Fruit fly (Drosophila melanogaster) whole organism, prepupa: ENCODE results near the gene Papst2.

ENCODE experiments used
- CG11294 ChIP-seq: fragments of 200-800 bp; sonication (Bioruptor generic); IDR thresholded peaks from 2 replicates; pipeline ENCODE4 v1.3.6; 2022; ENCODE audit warnings: missing biosample characterization, missing genetic modification characterization
- CG11902 ChIP-seq: fragments of 200-800 bp; sonication (Bioruptor generic); optimal IDR thresholded peaks from 3 replicates; lab custom pipeline; 2016; ENCODE audit warnings: missing biosample characterization, missing genetic modification characterization
- CG16779 ChIP-seq: fragments of 200-800 bp; sonication (Bioruptor generic); optimal IDR thresholded peaks from 3 replicates; lab custom pipeline; 2017; ENCODE audit warnings: missing biosample characterization, mild to moderate bottlenecking, missing genetic modification characterization
- CG3032 ChIP-seq: fragments of 200-800 bp; optimal IDR thresholded peaks from 2 replicates; lab custom pipeline; 2019; ENCODE audit warnings: missing biosample characterization, mild to moderate bottlenecking, missing genetic modification characterization, moderate library complexity
- CG31627 ChIP-seq: fragments of 200-800 bp; sonication (Bioruptor generic); optimal IDR thresholded peaks from 3 replicates; lab custom pipeline; 2016; ENCODE audit warnings: missing biosample characterization, missing genetic modification characterization
- CG32006 ChIP-seq: fragments of 200-800 bp; sonication (Bioruptor generic); optimal IDR thresholded peaks from 3 replicates; lab custom pipeline; 2017; ENCODE audit warnings: missing biosample characterization, mild to moderate bottlenecking, missing genetic modification characterization
- CG34406 ChIP-seq: fragments of 200-800 bp; sonication (Bioruptor generic); optimal IDR thresholded peaks from 3 replicates; lab custom pipeline; 2016; ENCODE audit warnings: missing biosample characterization, missing genetic modification characterization
- CG4318 ChIP-seq: fragments of 200-800 bp; sonication (Bioruptor generic); optimal IDR thresholded peaks from 3 replicates; lab custom pipeline; 2017; ENCODE audit warnings: missing biosample characterization, mild to moderate bottlenecking, missing genetic modification characterization
- CG6276 ChIP-seq: fragments of 200-800 bp; sonication (Bioruptor generic); optimal IDR thresholded peaks from 2 replicates; lab custom pipeline; 2017; ENCODE audit warnings: missing biosample characterization, mild to moderate bottlenecking, missing genetic modification characterization
- CG6792 ChIP-seq: fragments of 200-800 bp; sonication (Bioruptor generic); optimal IDR thresholded peaks from 3 replicates; lab custom pipeline; 2016; ENCODE audit warnings: missing biosample characterization, missing genetic modification characterization
- CG6808 ChIP-seq: fragments of 200-800 bp; sonication (Bioruptor generic); optimal IDR thresholded peaks from 3 replicates; lab custom pipeline; 2017; ENCODE audit warnings: missing biosample characterization, missing genetic modification characterization, mild to moderate bottlenecking, moderate library complexity, missing genetic modification reagents
- CG7368 ChIP-seq: fragments of 200-800 bp; sonication (Bioruptor generic); optimal IDR thresholded peaks from 3 replicates; lab custom pipeline; 2016; ENCODE audit warnings: missing biosample characterization, missing genetic modification characterization
- CG9139 ChIP-seq: fragments of 200-800 bp; sonication (Bioruptor generic); optimal IDR thresholded peaks from 3 replicates; lab custom pipeline; 2017; ENCODE audit warnings: missing biosample characterization, mild to moderate bottlenecking, missing genetic modification characterization
- Eip75B ChIP-seq: fragments of 200-800 bp; sonication (Bioruptor generic); optimal IDR thresholded peaks from 3 replicates; lab custom pipeline; 2016; ENCODE audit warnings: missing biosample characterization, missing genetic modification characterization
- Eip78C ChIP-seq: fragments of 200-800 bp; sonication (Bioruptor generic); peaks from one replicate; lab custom pipeline; 2016; ENCODE audit warnings: missing biosample characterization, missing genetic modification characterization
- Eip93F ChIP-seq: fragments of 200-800 bp; sonication (Bioruptor generic); optimal IDR thresholded peaks from 2 replicates; lab custom pipeline; 2016; ENCODE audit warnings: missing biosample characterization, mild to moderate bottlenecking, missing genetic modification characterization
- Ets21C ChIP-seq: fragments of 200-800 bp; sonication (Bioruptor generic); optimal IDR thresholded peaks from 3 replicates; lab custom pipeline; 2016; ENCODE audit warnings: missing biosample characterization, missing genetic modification characterization
- Ets96B ChIP-seq: fragments of 200-800 bp; optimal IDR thresholded peaks from 2 replicates; lab custom pipeline; 2019; ENCODE audit warnings: missing biosample characterization, mild to moderate bottlenecking, missing genetic modification characterization, moderate library complexity
- Gug ChIP-seq: fragments of 200-800 bp; sonication (Bioruptor generic); IDR thresholded peaks from 2 replicates; pipeline ENCODE4 v1.3.6; 2022; ENCODE audit warnings: missing biosample characterization, missing genetic modification characterization
- Hr4 ChIP-seq: fragments of 200-800 bp; sonication (Bioruptor generic); optimal IDR thresholded peaks from 3 replicates; lab custom pipeline; 2016; ENCODE audit warnings: missing biosample characterization, missing genetic modification characterization
- Met ChIP-seq: fragments of 200-800 bp; sonication (Bioruptor generic); optimal IDR thresholded peaks from 3 replicates; lab custom pipeline; 2016; ENCODE audit warnings: missing biosample characterization, missing genetic modification characterization
- OdsH ChIP-seq: fragments of 200-800 bp; sonication (Bioruptor generic); optimal IDR thresholded peaks from 3 replicates; lab custom pipeline; 2016; ENCODE audit warnings: missing biosample characterization, missing genetic modification characterization
- Sox102F ChIP-seq: fragments of 200-800 bp; sonication (Bioruptor generic); optimal IDR thresholded peaks from 2 replicates; lab custom pipeline; 2016; ENCODE audit warnings: missing biosample characterization, mild to moderate bottlenecking, missing genetic modification characterization
- Sox14 ChIP-seq: fragments of 200-800 bp; sonication (Bioruptor generic); optimal IDR thresholded peaks from 3 replicates; lab custom pipeline; 2016; ENCODE audit warnings: missing biosample characterization, missing genetic modification characterization
- Sox15 ChIP-seq: fragments of 200-800 bp; sonication (Bioruptor generic); optimal IDR thresholded peaks from 3 replicates; lab custom pipeline; 2016; ENCODE audit warnings: missing biosample characterization, missing genetic modification characterization
- achi ChIP-seq: fragments of 200-800 bp; sonication (Bioruptor generic); optimal IDR thresholded peaks from 3 replicates; lab custom pipeline; 2016; ENCODE audit warnings: missing biosample characterization, missing genetic modification characterization
- acj6 ChIP-seq: fragments of 200-800 bp; sonication (Bioruptor generic); optimal IDR thresholded peaks from 3 replicates; lab custom pipeline; 2016; ENCODE audit warnings: missing biosample characterization, missing genetic modification characterization
- dac ChIP-seq: fragments of 200-800 bp; sonication (Bioruptor generic); optimal IDR thresholded peaks from 2 replicates; lab custom pipeline; 2017; ENCODE audit warnings: missing biosample characterization, mild to moderate bottlenecking, missing genetic modification characterization
- dsx ChIP-seq: fragments of 200-800 bp; optimal IDR thresholded peaks from 3 replicates; lab custom pipeline; 2019; ENCODE audit warnings: missing biosample characterization, mild to moderate bottlenecking, missing genetic modification characterization, moderate library complexity; ENCODE audit not compliant: poor library complexity, severe bottlenecking
- eg ChIP-seq: fragments of 200-800 bp; sonication (Bioruptor generic); IDR thresholded peaks from 3 replicates; pipeline ENCODE4 v1.3.6; 2022; ENCODE audit warnings: missing biosample characterization, missing genetic modification characterization
- esn ChIP-seq: fragments of 200-800 bp; sonication (Bioruptor generic); optimal IDR thresholded peaks from 2 replicates; lab custom pipeline; 2016; ENCODE audit warnings: missing biosample characterization, mild to moderate bottlenecking, missing genetic modification characterization, moderate library complexity
- fd59A ChIP-seq: fragments of 200-800 bp; sonication (Bioruptor generic); optimal IDR thresholded peaks from 2 replicates; lab custom pipeline; 2017; ENCODE audit warnings: missing biosample characterization, mild to moderate bottlenecking, missing genetic modification characterization, missing genetic modification reagents
- fd85E ChIP-seq: fragments of 200-800 bp; sonication (Bioruptor generic); optimal IDR thresholded peaks from 3 replicates; lab custom pipeline; 2016; ENCODE audit warnings: missing biosample characterization, missing genetic modification characterization
- fkh ChIP-seq: fragments of 200-800 bp; sonication (Bioruptor generic); optimal IDR thresholded peaks from 3 replicates; lab custom pipeline; 2017; ENCODE audit warnings: missing biosample characterization, mild to moderate bottlenecking, missing genetic modification characterization, moderate library complexity
- net ChIP-seq: fragments of 200-800 bp; sonication (Bioruptor generic); optimal IDR thresholded peaks from 3 replicates; lab custom pipeline; 2016; ENCODE audit warnings: missing biosample characterization, missing genetic modification characterization
- pdm3 ChIP-seq: fragments of 200-800 bp; sonication (Bioruptor generic); optimal IDR thresholded peaks from 3 replicates; lab custom pipeline; 2016; ENCODE audit warnings: missing biosample characterization, missing genetic modification characterization
- salr ChIP-seq, 2 experiments: fragments of 200-800 bp; sonication (Bioruptor generic); optimal IDR thresholded peaks; 3 replicates each; lab custom pipeline; 2016 to 2018; ENCODE audit warnings: missing biosample characterization in 2 of 2, missing genetic modification characterization in 2 of 2, mild to moderate bottlenecking in 1 of 2
- spab ChIP-seq: fragments of 200-800 bp; sonication (Bioruptor generic); optimal IDR thresholded peaks from 2 replicates; lab custom pipeline; 2017; ENCODE audit warnings: missing biosample characterization, mild to moderate bottlenecking, missing genetic modification characterization, missing genetic modification reagents
- ss ChIP-seq, 2 experiments: fragments of 200-800 bp; sonication (Bioruptor generic); optimal IDR thresholded peaks; 2 replicates in 1 of 2; 3 replicates in 1 of 2; lab custom pipeline; 2017 to 2018; ENCODE audit warnings: mild to moderate bottlenecking in 2 of 2, missing biosample characterization in 2 of 2, missing genetic modification characterization in 2 of 2, moderate library complexity in 1 of 2
- svp ChIP-seq: fragments of 200-800 bp; sonication (Bioruptor generic); peaks from one replicate; lab custom pipeline; 2016; ENCODE audit warnings: missing biosample characterization, missing genetic modification characterization
- topi ChIP-seq: fragments of 200-800 bp; sonication (Bioruptor generic); optimal IDR thresholded peaks from 3 replicates; lab custom pipeline; 2016; ENCODE audit warnings: missing biosample characterization, missing genetic modification characterization
- vri ChIP-seq: fragments of 200-800 bp; sonication (Bioruptor generic); optimal IDR thresholded peaks from 3 replicates; lab custom pipeline; 2016; ENCODE audit warnings: missing biosample characterization, mild to moderate bottlenecking, missing genetic modification characterization

The Papst2 gene

DNA sequence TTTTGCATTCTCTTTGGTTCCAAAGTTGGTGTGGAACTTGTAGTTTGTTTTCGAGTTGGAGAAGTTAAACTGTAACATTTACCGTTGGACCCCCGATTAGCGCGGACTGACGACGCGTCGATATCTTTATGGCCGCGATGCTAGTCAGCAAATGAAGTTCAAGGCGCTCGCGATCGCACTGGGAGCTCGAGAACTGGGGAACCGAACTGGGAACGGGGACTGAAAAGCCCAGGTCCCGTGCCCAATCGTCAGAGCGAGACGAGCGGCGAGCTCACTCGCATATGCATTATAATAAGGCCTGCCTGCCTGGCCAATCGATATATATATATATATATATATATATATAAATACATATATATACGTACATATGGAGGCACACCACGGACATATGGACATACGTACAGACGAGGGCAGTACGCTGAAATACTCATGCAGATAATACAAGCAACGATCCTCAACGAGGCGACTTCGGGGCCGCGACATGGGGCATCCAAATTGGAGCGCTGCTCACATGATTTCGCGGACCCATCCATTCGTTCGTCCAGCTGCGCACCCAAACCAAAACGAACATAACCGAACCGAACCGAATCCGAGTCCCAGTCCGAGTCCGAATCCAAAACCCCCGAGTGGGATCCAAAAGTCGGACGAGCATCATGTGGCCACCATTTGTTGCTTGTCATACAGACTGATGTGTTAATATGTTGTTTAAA is 40.3 kb upstream of the Papst2 start (continued):
- TF ChIP-seq CG3032 (tag; lab: Kevin White, UChicago) (no peak), CG7368 (GFP tag; lab: Kevin White, UChicago) (no peak), Sox102F (no peak), net (no peak), Eip78C (GFP tag; lab: Kevin White, UChicago) (no peak)

DNA sequence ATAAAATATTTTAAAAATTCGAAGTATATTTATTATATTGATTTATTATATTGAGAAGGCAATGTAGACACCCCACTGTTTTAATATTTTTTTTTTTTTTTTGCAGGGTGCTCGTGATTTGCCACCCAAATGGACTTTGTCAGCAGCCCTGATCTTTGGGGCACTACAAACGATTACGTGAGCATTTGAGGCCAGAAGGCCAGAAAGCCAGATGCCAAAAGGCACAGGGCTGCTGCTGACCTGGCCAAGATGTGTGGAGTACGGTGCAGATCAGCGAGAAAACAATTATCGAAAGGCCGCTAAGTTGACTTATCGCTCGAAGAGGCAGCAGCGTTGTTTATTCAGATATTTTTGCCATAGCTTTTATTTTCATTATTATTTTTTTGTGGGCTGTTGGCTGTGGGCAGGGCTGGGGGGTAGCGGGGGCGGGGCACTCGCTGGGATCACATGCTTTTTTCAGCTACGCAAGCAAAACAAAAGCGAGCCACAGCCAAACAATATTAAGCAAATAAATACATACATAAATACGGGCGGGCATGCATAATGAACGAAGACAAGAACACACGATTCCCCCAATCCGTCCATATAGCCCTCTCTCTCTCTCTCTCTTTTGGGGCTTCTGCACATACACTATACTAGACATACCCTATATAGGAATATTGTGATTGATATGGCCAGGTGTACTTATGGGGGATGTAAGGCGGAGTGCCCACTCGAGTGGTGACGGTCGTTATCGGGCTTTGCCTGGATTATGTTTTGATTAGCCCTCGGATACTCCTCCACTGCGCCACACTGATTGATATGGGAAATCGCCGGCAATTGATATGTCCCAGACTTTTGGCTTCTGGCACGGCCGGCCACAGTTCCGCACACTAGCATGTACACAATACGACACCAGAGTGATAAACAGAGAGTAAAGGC is 39.1 kb upstream of the Papst2 start:
- peak; percentile 96 for TF ChIP-seq fkh (GFP tag; lab: Kevin White, UChicago)
- TF ChIP-seq CG4318 (GFP tag; lab: Kevin White, UChicago) = no peak
- no peak for TF ChIP-seq Eip75B (GFP tag; lab: Kevin White, UChicago)
- peak; percentile 69 for TF ChIP-seq svp (GFP tag; lab: Kevin White, UChicago)
- TF ChIP-seq vri (GFP tag; lab: Kevin White, UChicago) = peak; percentile 47

DNA sequence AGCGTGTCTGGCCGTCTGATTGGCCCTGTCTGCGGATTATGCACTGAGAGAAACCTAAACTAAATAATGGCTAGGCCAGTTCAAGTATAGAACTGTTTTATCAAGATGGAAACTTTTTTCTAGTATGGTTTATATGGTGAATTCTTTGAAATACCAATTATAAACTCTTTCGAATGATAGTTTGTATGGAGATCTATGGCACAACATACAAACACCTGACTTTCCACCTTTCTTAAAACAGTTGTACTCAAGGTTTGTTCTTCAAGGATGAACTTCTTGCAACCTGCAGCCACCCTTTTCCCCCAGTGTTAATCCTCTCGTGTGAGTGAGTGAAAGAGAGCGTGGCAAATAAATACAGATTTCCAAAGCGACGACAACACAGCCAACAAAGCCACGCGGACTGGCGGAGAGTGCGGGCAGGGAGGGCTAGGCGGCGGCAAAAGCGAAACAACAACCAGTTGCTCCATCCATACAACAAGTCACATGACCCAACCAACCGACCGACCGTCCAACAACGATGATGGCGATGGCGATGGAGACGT is 38.3 kb upstream of the Papst2 start:
- TF ChIP-seq CG6792 (GFP tag; lab: Kevin White, UChicago) (peak; percentile 91), Sox102F (peak; percentile 79), acj6 (GFP tag; lab: Kevin White, UChicago) (peak; percentile 93), fd85E (GFP tag; lab: Kevin White, UChicago) (peak; percentile 71), CG32006 (peak; percentile 95), esn (GFP tag; lab: Kevin White, UChicago) (peak; percentile 89), achi (peak; percentile 89), ss (GFP tag; optimal IDR thresholded peaks at IDR 0.05; lab: Kevin White, UChicago) (peak; percentile 92), Hr4 (GFP tag; lab: Kevin White, UChicago) (peak; percentile 95), CG6276 (GFP tag; lab: Kevin White, UChicago) (peak; percentile 81), Ets96B (tag; lab: Kevin White, UChicago) (peak; percentile 95), vri (GFP tag; lab: Kevin White, UChicago) (no peak), Sox15 (GFP tag; lab: Kevin White, UChicago) (peak; percentile 92), CG6808 (GFP tag; lab: Kevin White, UChicago) (peak; percentile 94), fd59A (GFP tag; lab: Kevin White, UChicago) (peak; percentile 92), CG9139 (GFP tag; lab: Kevin White, UChicago) (peak; percentile 86), Eip78C (GFP tag; lab: Kevin White, UChicago) (peak; percentile 98), CG11294 (GFP tag; lab: Robert Waterston, UW) (peak; percentile 73; the same call in 1 of the 2 replicates), Eip93F (GFP tag; lab: Kevin White, UChicago) (no peak), OdsH (peak; percentile 92), eg (GFP tag; lab: Robert Waterston, UW) (peak; percentile 82), svp (GFP tag; lab: Kevin White, UChicago) (peak; percentile 92), CG4318 (GFP tag; lab: Kevin White, UChicago) (peak; percentile 83), spab (GFP tag; lab: Kevin White, UChicago) (peak; percentile 91), Ets21C (GFP tag; lab: Kevin White, UChicago) (peak; percentile 80), CG7368 (GFP tag; lab: Kevin White, UChicago) (peak; percentile 90), Sox14 (GFP tag; lab: Kevin White, UChicago) (peak; percentile 92), Met (GFP tag; lab: Kevin White, UChicago) (peak; percentile 80), CG34406 (peak; percentile 88), CG11902 (peak; percentile 85), CG16779 (tag; lab: Kevin White, UChicago) (peak; percentile 83), dsx (peak; percentile 92), Gug (GFP tag; lab: Robert Waterston, UW) (peak; percentile 85), pdm3 (GFP tag; lab: Kevin White, UChicago) (peak; percentile 93), dac (GFP tag; lab: Kevin White, UChicago) (peak; percentile 79), topi (peak; percentile 88), CG31627 (GFP tag; lab: Kevin White, UChicago) (peak; percentile 84), CG3032 (tag; lab: Kevin White, UChicago) (peak; percentile 93), salr (GFP tag; optimal IDR thresholded peaks at IDR 0.05; lab: Kevin White, UChicago) (peak; percentile 88 to 90), net (peak; percentile 90), fkh (GFP tag; lab: Kevin White, UChicago) (no peak)
